Fruit fly (Drosophila melanogaster) whole organism, wandering third instar larva: Measurements from ENCODE around the gene ais.

Experiments
- Abd-B ChIP-seq: fragments of >200 bp; optimal IDR thresholded peaks from 2 replicates; lab custom pipeline; 2017; ENCODE audit warnings: missing biosample characterization, missing genetic modification characterization
- CG32264 ChIP-seq: fragments of 200-800 bp; sonication (Bioruptor generic); optimal IDR thresholded peaks from 2 replicates; lab custom pipeline; 2016; ENCODE audit warnings: missing biosample characterization, missing genetic modification characterization
- CG9705 ChIP-seq: fragments of 200-800 bp; sonication (Bioruptor generic); optimal IDR thresholded peaks from 2 replicates; lab custom pipeline; 2018; ENCODE audit warnings: missing biosample characterization, mild to moderate bottlenecking, missing genetic modification characterization
- CrebA ChIP-seq: fragments of 200-800 bp; sonication (Bioruptor generic); optimal IDR thresholded peaks from 2 replicates; lab custom pipeline; 2016; ENCODE audit warnings: missing biosample characterization, mild to moderate bottlenecking, missing genetic modification characterization, borderline replicate concordance
- Dfd ChIP-seq: fragments of >200 bp; optimal IDR thresholded peaks from 2 replicates; lab custom pipeline; 2017; ENCODE audit warnings: missing biosample characterization, missing genetic modification characterization
- Dif ChIP-seq: fragments of 200-275, 200-300 bp; sonication (Bioruptor generic); optimal IDR thresholded peaks from 2 replicates; lab custom pipeline; 2018; ENCODE audit warnings: missing biosample characterization, missing genetic modification characterization; ENCODE audit not compliant: partially characterized antibody
- GATAd ChIP-seq: sonication (Bioruptor generic); optimal IDR thresholded peaks from 2 replicates; lab custom pipeline; 2016; ENCODE audit warnings: missing biosample characterization, missing genetic modification characterization
- HLH106 ChIP-seq: fragments of 200-800 bp; optimal IDR thresholded peaks from 3 replicates; lab custom pipeline; 2019; ENCODE audit warnings: missing biosample characterization, mild to moderate bottlenecking, missing genetic modification characterization, moderate library complexity
- Hr78 ChIP-seq: fragments of >200 bp; optimal IDR thresholded peaks from 2 replicates; lab custom pipeline; 2017; ENCODE audit warnings: missing biosample characterization, missing genetic modification characterization
- Hr83 ChIP-seq: fragments of 200-300 bp; sonication (Bioruptor generic); optimal IDR thresholded peaks from 2 replicates; lab custom pipeline; 2016; ENCODE audit warnings: missing biosample characterization, mild to moderate bottlenecking, missing genetic modification characterization, moderate library complexity; ENCODE audit not compliant: poor library complexity, severe bottlenecking
- Mio ChIP-seq: sonication (Bioruptor generic); optimal IDR thresholded peaks from 2 replicates; lab custom pipeline; 2016; ENCODE audit warnings: missing biosample characterization, missing genetic modification characterization
- Myc ChIP-seq: fragments of >200 bp; optimal IDR thresholded peaks from 2 replicates; lab custom pipeline; 2017
- N ChIP-seq: fragments of >200 bp; optimal IDR thresholded peaks from 2 replicates; lab custom pipeline; 2018; ENCODE audit warnings: missing biosample characterization, missing external identifiers, missing genetic modification characterization
- OdsH ChIP-seq: fragments of 200-800 bp; sonication (Bioruptor generic); optimal IDR thresholded peaks from 2 replicates; lab custom pipeline; 2016; ENCODE audit warnings: missing biosample characterization, mild to moderate bottlenecking, missing genetic modification characterization
- Rel ChIP-seq, 2 experiments: fragments of 200-800 bp; sonication (Bioruptor generic) in 1 of 2; optimal IDR thresholded peaks; 2 replicates in 1 of 2; 3 replicates in 1 of 2; lab custom pipeline; 2016 to 2019; ENCODE audit warnings: mild to moderate bottlenecking in 2 of 2, missing biosample characterization in 2 of 2, missing genetic modification characterization in 2 of 2, moderate library complexity in 1 of 2
- Sp1 ChIP-seq: fragments of 200-800 bp; sonication (Bioruptor generic); optimal IDR thresholded peaks from 3 replicates; lab custom pipeline; 2019; ENCODE audit warnings: missing biosample characterization, mild to moderate bottlenecking, missing genetic modification characterization, moderate library complexity
- Vsx2 ChIP-seq: fragments of 200-300, 225-300 bp; sonication (Bioruptor generic); optimal IDR thresholded peaks from 2 replicates; lab custom pipeline; 2018; ENCODE audit warnings: missing biosample characterization, missing genetic modification characterization; ENCODE audit not compliant: partially characterized antibody
- br ChIP-seq: fragments of 200-800 bp; sonication (Bioruptor generic); optimal IDR thresholded peaks from 2 replicates; lab custom pipeline; 2016; ENCODE audit warnings: missing biosample characterization, missing genetic modification characterization
- brk ChIP-seq: fragments of 200-800 bp; sonication (Bioruptor generic); optimal IDR thresholded peaks from 2 replicates; lab custom pipeline; 2016; ENCODE audit warnings: missing biosample characterization, mild to moderate bottlenecking, missing genetic modification characterization
- dl ChIP-seq, 2 experiments: fragments of 175-275, 200-275 bp in 1 of 2; fragments of 200-275 bp in 1 of 2; sonication (Bioruptor generic); optimal IDR thresholded peaks; lab custom pipeline; 2018; ENCODE audit warnings: mild to moderate bottlenecking in 2 of 2, missing biosample characterization in 2 of 2, missing genetic modification characterization in 2 of 2, moderate library complexity in 2 of 2; ENCODE audit not compliant: partially characterized antibody in 2 of 2, insufficient read depth in 1 of 2
- dmrt93B ChIP-seq: fragments of 200-800 bp; sonication (Bioruptor generic); optimal IDR thresholded peaks from 2 replicates; lab custom pipeline; 2018; ENCODE audit warnings: missing biosample characterization, mild to moderate bottlenecking, missing genetic modification characterization
- dsf ChIP-seq: sonication (Bioruptor generic); optimal IDR thresholded peaks from 2 replicates; lab custom pipeline; 2016; ENCODE audit warnings: missing biosample characterization, missing genetic modification characterization, borderline replicate concordance
- ey ChIP-seq: fragments of 200-800 bp; sonication (Bioruptor generic); optimal IDR thresholded peaks from 2 replicates; lab custom pipeline; 2016; ENCODE audit warnings: missing biosample characterization, missing genetic modification characterization
- foxo ChIP-seq, 2 experiments: fragments of 200-800 bp; sonication (Bioruptor generic); optimal IDR thresholded peaks; 2 replicates in 1 of 2; 3 replicates in 1 of 2; lab custom pipeline; 2016 to 2017; ENCODE audit warnings: missing biosample characterization in 2 of 2, missing genetic modification characterization in 2 of 2
- fru ChIP-seq: fragments of 200-800 bp; sonication (Bioruptor generic); optimal IDR thresholded peaks from 3 replicates; lab custom pipeline; 2016; ENCODE audit warnings: missing biosample characterization, mild to moderate bottlenecking, missing genetic modification characterization
- h ChIP-seq: fragments of 200-800 bp; sonication (Bioruptor generic); optimal IDR thresholded peaks from 3 replicates; lab custom pipeline; 2016; ENCODE audit warnings: missing biosample characterization, mild to moderate bottlenecking, missing genetic modification characterization
- jim ChIP-seq: fragments of 175-275, 200-325 bp; sonication (Bioruptor generic); optimal IDR thresholded peaks from 2 replicates; lab custom pipeline; 2016; ENCODE audit warnings: missing biosample characterization, mild to moderate bottlenecking, missing genetic modification characterization
- lola ChIP-seq: fragments of >200 bp; optimal IDR thresholded peaks from 2 replicates; lab custom pipeline; 2017; ENCODE audit warnings: missing biosample characterization, missing genetic modification characterization
- psq ChIP-seq: fragments of 200-800 bp; sonication (Bioruptor generic); optimal IDR thresholded peaks from 3 replicates; lab custom pipeline; 2017; ENCODE audit warnings: missing biosample characterization, mild to moderate bottlenecking, missing genetic modification characterization, moderate library complexity
- rgr ChIP-seq: fragments of 200-800 bp; sonication (Bioruptor generic); optimal IDR thresholded peaks from 3 replicates; lab custom pipeline; 2016; ENCODE audit warnings: missing biosample characterization, mild to moderate bottlenecking, missing genetic modification characterization
- sv ChIP-seq: fragments of 200-800 bp; sonication (Bioruptor generic); optimal IDR thresholded peaks from 3 replicates; lab custom pipeline; 2016; ENCODE audit warnings: missing biosample characterization, missing genetic modification characterization
- tai ChIP-seq: sonication (Bioruptor generic); optimal IDR thresholded peaks from 2 replicates; lab custom pipeline; 2016; ENCODE audit warnings: missing biosample characterization, missing genetic modification characterization
- usp ChIP-seq: fragments of >200 bp; optimal IDR thresholded peaks from 2 replicates; lab custom pipeline; 2017; ENCODE audit warnings: missing biosample characterization, missing genetic modification characterization
- woc ChIP-seq: sonication (Bioruptor generic); optimal IDR thresholded peaks from 2 replicates; lab custom pipeline; 2016; ENCODE audit warnings: missing biosample characterization, mild to moderate bottlenecking, missing genetic modification characterization

ais gene

DNA sequence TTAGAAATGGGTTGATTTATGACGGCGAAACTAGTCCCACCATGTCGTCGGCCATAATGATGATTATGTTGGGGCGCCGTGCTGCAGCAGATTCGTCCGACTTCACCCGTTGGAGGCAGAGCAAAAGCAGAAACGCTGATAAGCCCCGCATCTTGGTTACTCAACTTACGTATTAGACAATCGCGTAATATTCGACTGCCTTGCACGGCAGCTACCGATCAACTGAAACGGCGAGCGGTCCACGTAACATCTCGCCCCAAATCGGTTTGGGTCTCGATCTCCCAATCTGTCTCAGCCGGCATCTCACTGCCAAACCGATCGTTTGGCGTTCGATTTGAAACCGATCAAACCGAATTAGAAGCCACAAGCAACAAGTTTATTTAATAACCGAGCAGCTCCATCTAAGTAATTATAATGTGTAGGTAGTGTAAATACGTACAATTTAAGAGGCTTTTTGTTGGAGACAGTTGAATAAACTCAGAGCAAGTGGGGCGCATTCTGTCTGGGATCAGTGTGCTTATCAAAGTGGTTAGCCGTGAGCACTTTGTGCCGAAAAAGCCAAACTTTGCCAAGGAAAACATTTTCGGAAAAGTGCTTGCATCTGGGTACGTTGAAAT lies 4.2 kb upstream of the ais start, which contains the start of gene CG32191:
TSS of gene CG32191 (minus strand) at position 550 of the 617 bp plus-strand sequence.
- TF ChIP-seq ey (GFP tag; lab: Kevin White, UChicago) (no peak), jim (GFP tag; lab: Kevin White, UChicago) (no peak), Hr78 (no peak), OdsH (GFP tag; lab: Kevin White, UChicago) (no peak), CrebA (GFP tag; lab: Kevin White, UChicago) (no peak), usp (GFP tag; lab: Kevin White, UChicago) (no peak)

DNA sequence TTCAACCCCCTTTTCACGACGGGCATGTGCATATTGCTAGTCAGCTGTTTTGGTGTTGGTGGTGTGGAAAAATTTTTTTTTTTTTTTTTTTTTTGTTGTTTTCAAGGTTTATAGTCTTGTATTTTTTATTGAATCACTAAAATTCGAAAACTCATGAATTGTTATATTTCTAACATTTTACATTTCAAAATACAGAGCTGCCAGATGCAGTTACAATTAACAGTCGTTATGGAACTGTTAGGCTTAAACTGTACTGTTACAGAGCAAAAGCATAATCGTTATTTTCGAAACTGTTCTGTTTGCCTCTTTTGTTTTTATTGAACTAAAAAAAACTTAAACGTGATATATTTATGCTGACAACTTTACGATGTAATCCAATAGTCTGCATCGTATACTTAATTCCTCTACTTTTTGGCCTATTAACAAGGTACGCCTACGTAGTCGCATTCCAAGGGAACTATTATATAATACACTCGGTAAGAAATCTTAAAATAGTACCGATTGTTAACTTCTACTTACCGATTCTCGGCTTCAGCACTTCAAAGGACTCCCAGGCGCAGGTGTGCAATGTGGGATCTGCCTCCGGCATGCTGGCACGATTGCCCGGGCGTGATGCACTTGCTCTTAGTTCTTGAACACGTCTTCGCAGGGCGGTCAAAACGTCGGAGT lies 2.0 kb upstream of the ais start, which contains the start of gene CG32187:
TSS of gene CG32187 (minus strand) at position 9 of the 669 bp plus-strand sequence.
- TF ChIP-seq N: no peak
- TF ChIP-seq dsf: no peak
- no peak for TF ChIP-seq CG32264 (GFP tag; lab: Kevin White, UChicago)
- TF ChIP-seq sv (GFP tag; lab: Kevin White, UChicago): no peak
- no peak for TF ChIP-seq dl (GFP tag; optimal IDR thresholded peaks at IDR 0.05; lab: Kevin White, UChicago; ENCODE audit: insufficient read depth in 1 of 2, partially characterized antibody in 2 of 2)
- no peak for TF ChIP-seq Dif (GFP tag; lab: Kevin White, UChicago)
- no peak for TF ChIP-seq tai (GFP tag; lab: Kevin White, UChicago)
- no peak for TF ChIP-seq GATAd (GFP tag; lab: Kevin White, UChicago)
- TF ChIP-seq ey (GFP tag; lab: Kevin White, UChicago): no peak
- TF ChIP-seq rgr (GFP tag; lab: Kevin White, UChicago): no peak
- no peak for TF ChIP-seq Hr78
- no peak for TF ChIP-seq Rel (GFP tag; optimal IDR thresholded peaks at IDR 0.05; lab: Kevin White, UChicago)
- no peak for TF ChIP-seq Rel (tag; optimal IDR thresholded peaks at IDR 0.05; lab: Kevin White, UChicago)
- no peak for TF ChIP-seq h (GFP tag; lab: Kevin White, UChicago)
- TF ChIP-seq lola (GFP tag; lab: Kevin White, UChicago): no peak
- no peak for TF ChIP-seq brk
- TF ChIP-seq HLH106: no peak
- no peak for TF ChIP-seq Sp1 (GFP tag; lab: Kevin White, UChicago)
- TF ChIP-seq Abd-B (GFP tag; lab: Kevin White, UChicago): no peak
- TF ChIP-seq OdsH (GFP tag; lab: Kevin White, UChicago): no peak
- TF ChIP-seq dmrt93B (GFP tag; lab: Kevin White, UChicago): no peak
- TF ChIP-seq, all 38 proteins: peak for 0

DNA sequence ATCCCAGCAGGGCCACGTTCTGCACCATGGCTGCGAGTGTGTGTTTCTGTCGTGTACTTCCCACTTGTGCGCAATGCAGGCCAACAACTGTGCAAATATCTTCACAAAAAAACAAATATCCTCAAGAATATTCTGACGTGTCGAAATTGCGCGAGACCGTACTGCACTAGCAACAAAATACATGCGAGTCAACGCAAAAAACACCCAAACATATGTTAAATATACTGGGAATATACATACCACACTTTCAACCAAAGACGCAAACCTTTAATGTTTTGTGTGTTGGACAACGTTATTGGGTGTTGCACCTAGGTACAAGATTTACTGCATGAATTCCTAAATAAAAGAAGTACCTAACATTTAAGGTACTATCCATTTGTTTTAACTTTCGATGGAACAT lies 2.4 kb downstream of the ais start, which contains the start of gene NUCB1:
TSS of gene NUCB1 (minus strand) at position 173 of the 400 bp plus-strand sequence.
- TF ChIP-seq sv (GFP tag; lab: Kevin White, UChicago) (peak; percentile 26), fru (GFP tag; lab: Kevin White, UChicago) (peak; percentile 18), h (GFP tag; lab: Kevin White, UChicago) (peak; percentile 55), foxo (GFP tag; optimal IDR thresholded peaks at IDR 0.05; lab: Kevin White, UChicago) (peak in 1 of 2 experiments; percentile 46), Abd-B (GFP tag; lab: Kevin White, UChicago) (no peak), Mio (no peak), Hr83 (GFP tag; lab: Kevin White, UChicago) (peak; percentile 70), Vsx2 (GFP tag; lab: Kevin White, UChicago) (no peak), woc (GFP tag; lab: Kevin White, UChicago) (peak; percentile 93), GATAd (GFP tag; lab: Kevin White, UChicago) (peak; percentile 26), Myc (lab: Kevin White, UChicago) (peak; percentile 85), br (peak; percentile 1), Rel (GFP tag; optimal IDR thresholded peaks at IDR 0.05; lab: Kevin White, UChicago) (no peak), Rel (tag; optimal IDR thresholded peaks at IDR 0.05; lab: Kevin White, UChicago) (peak; percentile 94), rgr (GFP tag; lab: Kevin White, UChicago) (peak; percentile 54), CrebA (GFP tag; lab: Kevin White, UChicago) (peak; percentile 25), Sp1 (GFP tag; lab: Kevin White, UChicago) (no peak), jim (GFP tag; lab: Kevin White, UChicago) (peak; percentile 5), CG9705 (GFP tag; lab: Kevin White, UChicago) (peak; percentile 27), Dfd (GFP tag; lab: Kevin White, UChicago) (no peak), dmrt93B (GFP tag; lab: Kevin White, UChicago) (no peak), Hr78 (no peak), HLH106 (no peak), psq (GFP tag; lab: Kevin White, UChicago) (no peak)
